Worm (Caenorhabditis elegans): ENCODE results near the gene epg-6.

DNA sequence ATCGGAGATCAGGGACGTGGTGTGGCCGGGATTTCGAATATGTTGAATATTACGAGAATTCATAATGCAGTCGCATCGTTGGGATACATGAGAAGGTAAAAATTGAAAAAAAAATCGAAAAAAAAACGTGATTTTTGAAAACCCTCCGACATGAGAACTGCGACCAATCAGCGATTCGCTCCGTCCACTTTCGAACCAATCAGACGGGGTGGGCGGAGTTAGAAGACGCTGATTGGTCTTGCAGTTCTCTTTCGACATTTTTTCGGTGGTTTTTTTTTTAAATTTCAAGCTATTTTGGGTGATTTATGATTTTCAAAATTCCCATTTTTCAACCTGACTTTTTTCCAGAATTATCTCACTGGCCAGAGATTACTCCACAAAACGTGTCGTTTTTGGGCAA lies 30.7 kb downstream of the epg-6 start:
- TF ChIP-seq nhr-77 (tag; optimal IDR thresholded peaks at IDR 0.05) (no peak), ztf-11 (tag; optimal IDR thresholded peaks at IDR 0.05) (no peak), unc-62 (GFP tag; optimal IDR thresholded peaks at IDR 0.05) (no peak), sea-2 (GFP tag; optimal IDR thresholded peaks at IDR 0.05) (no peak), snpc-4 (tag; optimal IDR thresholded peaks at IDR 0.05) (no peak), skn-1 (tag; optimal IDR thresholded peaks at IDR 0.05) (no peak), lsy-12 (tag; optimal IDR thresholded peaks at IDR 0.05) (no peak), R02D3.7 (tag; optimal IDR thresholded peaks at IDR 0.05) (no peak), zag-1 (tag; optimal IDR thresholded peaks at IDR 0.05) (no peak), nhr-11 (tag; optimal IDR thresholded peaks at IDR 0.05) (no peak)
